Worm (Caenorhabditis elegans): ENCODE data around the gene srh-222.

- TF ChIP-seq ztf-29 (GFP tag; IDR thresholded peaks at IDR 0.05) (no peak), tab-1 (GFP tag; IDR thresholded peaks at IDR 0.05) (no peak), med-1 (GFP tag; optimal IDR thresholded peaks at IDR 0.05; ENCODE audit: insufficient read depth) (no peak), cog-1 (tag; optimal IDR thresholded peaks at IDR 0.05) (no peak), ztf-23 (GFP tag; IDR thresholded peaks at IDR 0.05) (no peak)
These were observed 1.6 kb upstream of the srh-222 start, which contains the start of gene srh-220 for ce11 chrIV:3977965-3978523.
